Worm (Caenorhabditis elegans): ENCODE data around the gene sup-36.

sup-36 gene

DNA sequence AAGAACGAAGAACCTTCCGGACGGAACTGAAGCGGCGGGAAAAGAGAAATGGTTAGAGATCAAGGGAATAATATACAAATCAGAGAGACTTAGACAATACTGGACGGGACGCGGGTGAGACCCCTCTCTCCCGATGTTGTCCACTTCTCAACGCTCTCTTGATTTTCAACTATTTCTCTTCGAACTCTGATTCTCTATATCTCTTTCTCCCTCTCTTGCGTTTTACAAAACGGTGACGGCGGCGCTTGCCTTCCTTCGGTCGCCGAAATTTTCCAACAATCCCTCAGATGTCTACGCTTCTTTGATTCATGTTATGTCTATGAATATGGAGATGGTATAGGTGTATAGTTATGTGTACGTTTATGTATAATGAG is 24.8 kb upstream of the sup-36 start:
- TF ChIP-seq nhr-111 (GFP tag; optimal IDR thresholded peaks at IDR 0.05) (no peak), mxl-3 (GFP tag; optimal IDR thresholded peaks at IDR 0.05) (peak; percentile 30), nhr-6 (tag; optimal IDR thresholded peaks at IDR 0.05) (peak; percentile 30), unc-39 (tag; optimal IDR thresholded peaks at IDR 0.05) (no peak), aly-2 (tag; optimal IDR thresholded peaks at IDR 0.05) (no peak), lin-13 (GFP tag; optimal IDR thresholded peaks at IDR 0.05) (peak; percentile 16), nhr-25 (tag; optimal IDR thresholded peaks at IDR 0.05; ENCODE audit: borderline replicate concordance, insufficient read depth) (peak; percentile 63), ztf-11 (tag; optimal IDR thresholded peaks at IDR 0.05) (no peak), T26A8.4 (GFP tag; IDR thresholded peaks at IDR 0.05) (0 out of 2 replicates have a peak, but pooled peaks have one; percentile 13), dmd-6 (GFP tag; IDR thresholded peaks at IDR 0.05) (peak; percentile 19; the same call in 1 of the 2 replicates), nhr-28 (tag; optimal IDR thresholded peaks at IDR 0.05) (peak; percentile 67), php-3 (GFP tag; IDR thresholded peaks at IDR 0.05) (no peak), arid-1 (GFP tag; conservative IDR thresholded peaks at IDR 0.05) (0 out of 2 replicates have a peak, but pooled peaks have one; percentile 36), dve-1 (tag; optimal IDR thresholded peaks at IDR 0.05; ENCODE audit: insufficient read depth) (peak; percentile 87), mdl-1 (tag; optimal IDR thresholded peaks at IDR 0.05) (peak in 1 of 2 experiments; percentile 36), lin-38 (GFP tag; IDR thresholded peaks at IDR 0.05) (peak; percentile 49), pha-4 (GFP tag; IDR thresholded peaks at IDR 0.05) (no peak), pha-4 (tag; optimal IDR thresholded peaks at IDR 0.05) (peak; percentile 32), hif-1 (tag; optimal IDR thresholded peaks at IDR 0.05) (peak in 1 of 2 experiments; percentile 17), hlh-30 (tag; optimal IDR thresholded peaks at IDR 0.05; ENCODE audit: insufficient read depth) (peak; percentile 59), hlh-11 (tag; optimal IDR thresholded peaks at IDR 0.05) (peak; percentile 81), madf-9 (GFP tag; conservative IDR thresholded peaks at IDR 0.05) (peak; percentile 49; the same call in 1 of the 2 replicates), F49E8.2 (tag; optimal IDR thresholded peaks at IDR 0.05; ENCODE audit: borderline replicate concordance) (no peak), nhr-102 (tag; optimal IDR thresholded peaks at IDR 0.05) (peak; percentile 26), lsy-2 (tag; optimal IDR thresholded peaks at IDR 0.05) (peak in 1 of 2 experiments; percentile 27), mes-2 (tag; optimal IDR thresholded peaks at IDR 0.05; ENCODE audit: poor library complexity, severe bottlenecking) (peak; percentile 41), mep-1 (tag; optimal IDR thresholded peaks at IDR 0.05) (peak; percentile 65), daf-16 (GFP tag; optimal IDR thresholded peaks at IDR 0.05) (peak in 1 of 2 experiments; percentile 1), daf-16 (tag; optimal IDR thresholded peaks at IDR 0.05) (peak; percentile 67), ces-1 (GFP tag; optimal IDR thresholded peaks at IDR 0.05) (no peak), ceh-20 (GFP tag; IDR thresholded peaks at IDR 0.05) (no peak), hmg-1.1 (GFP tag; IDR thresholded peaks at IDR 0.05) (peak; percentile 45), daf-12 (tag; optimal IDR thresholded peaks at IDR 0.05) (no peak)

- TF ChIP-seq saeg-2 (GFP tag; IDR thresholded peaks at IDR 0.05) (no peak), nhr-11 (tag; optimal IDR thresholded peaks at IDR 0.05) (no peak), nhr-28 (tag; optimal IDR thresholded peaks at IDR 0.05) (no peak), nhr-6 (tag; optimal IDR thresholded peaks at IDR 0.05) (no peak), F44E2.7 (GFP tag; IDR thresholded peaks at IDR 0.05) (no peak), spr-3 (GFP tag; optimal IDR thresholded peaks at IDR 0.05) (no peak), unc-39 (tag; optimal IDR thresholded peaks at IDR 0.05) (no peak), hlh-30 (tag; optimal IDR thresholded peaks at IDR 0.05; ENCODE audit: insufficient read depth) (no peak), unc-62 (GFP tag; optimal IDR thresholded peaks at IDR 0.05 in 1 of 2) (no peak), unc-62 (tag; optimal IDR thresholded peaks at IDR 0.05) (no peak), nhr-41 (GFP tag; IDR thresholded peaks at IDR 0.05) (no peak), dmd-9 (GFP tag; IDR thresholded peaks at IDR 0.05) (no peak), T20F7.1 (GFP tag; optimal IDR thresholded peaks at IDR 0.05) (no peak), arid-1 (GFP tag; conservative IDR thresholded peaks at IDR 0.05) (no peak)
Observed at ce11 chrIV:6577914-6578313, 23.6 kb upstream of the sup-36 start, which contains the start of gene C43G2.3. Gene C43G2.3 (plus strand): TSS chrIV:6578214.

Data from whole organism, L4 larva.